Fruit fly (Drosophila melanogaster) whole organism, embryonic: ENCODE data around the gene wit.

Source experiments
- Ada2b ChIP-seq: fragments of 200-800 bp; sonication (Bioruptor generic); IDR thresholded peaks from 2 replicates; pipeline ENCODE4 v1.3.6; 2022; ENCODE audit warnings: missing biosample characterization, missing genetic modification characterization
- Atf6 ChIP-seq: fragments of 200-800 bp; sonication (Bioruptor generic); IDR thresholded peaks from 2 replicates; pipeline ENCODE4 v1.3.6; 2022; ENCODE audit warnings: missing biosample characterization, missing genetic modification characterization
- BEAF-32 ChIP-seq: fragments of 200-800 bp; sonication (Bioruptor generic); optimal IDR thresholded peaks from 3 replicates; lab custom pipeline; 2017; ENCODE audit warnings: missing biosample characterization, missing genetic modification characterization, mild to moderate bottlenecking, moderate library complexity, missing genetic modification reagents
- CG10431 ChIP-seq: fragments of 200-800 bp; sonication (Bioruptor generic); optimal IDR thresholded peaks from 3 replicates; lab custom pipeline; 2018; ENCODE audit warnings: missing biosample characterization, mild to moderate bottlenecking, missing genetic modification characterization
- CG10979 ChIP-seq: fragments of 200-800 bp; sonication (Bioruptor generic); optimal IDR thresholded peaks from 2 replicates; lab custom pipeline; 2018; ENCODE audit warnings: missing biosample characterization, mild to moderate bottlenecking, missing genetic modification characterization, moderate library complexity
- CG11560 ChIP-seq: fragments of 200-800 bp; sonication (Bioruptor generic); IDR thresholded peaks from 3 replicates; pipeline ENCODE4 v1.3.6; 2022; ENCODE audit warnings: missing biosample characterization, missing genetic modification characterization
- CG11723 ChIP-seq: fragments of 200-800 bp; sonication (Bioruptor generic); optimal IDR thresholded peaks from 2 replicates; lab custom pipeline; 2017; ENCODE audit warnings: missing biosample characterization, mild to moderate bottlenecking, missing genetic modification characterization
- CG12391 ChIP-seq: fragments of 200-800 bp; sonication (Bioruptor generic); optimal IDR thresholded peaks from 3 replicates; lab custom pipeline; 2018; ENCODE audit warnings: missing biosample characterization, mild to moderate bottlenecking, missing genetic modification characterization, moderate library complexity
- CG13775 ChIP-seq: fragments of 200-800 bp; sonication (Bioruptor generic); optimal IDR thresholded peaks from 3 replicates; lab custom pipeline; 2017; ENCODE audit warnings: missing biosample characterization, mild to moderate bottlenecking, missing genetic modification characterization
- CG14441 ChIP-seq: fragments of 200-800 bp; sonication (Bioruptor generic); IDR thresholded peaks from 2 replicates; pipeline ENCODE4 v1.3.6; 2022; ENCODE audit warnings: missing biosample characterization, missing genetic modification characterization
- CG14667 ChIP-seq: fragments of 200-800 bp; sonication (Bioruptor generic); IDR thresholded peaks from 2 replicates; pipeline ENCODE4 v1.3.6; 2022; ENCODE audit warnings: missing biosample characterization, missing genetic modification characterization
- CG15601 ChIP-seq: fragments of 200-800 bp; sonication (Bioruptor generic); optimal IDR thresholded peaks from 3 replicates; lab custom pipeline; 2019; ENCODE audit warnings: missing biosample characterization, mild to moderate bottlenecking, missing genetic modification characterization, moderate library complexity
- CG16813 ChIP-seq: fragments of 200-800 bp; sonication (Bioruptor generic); IDR thresholded peaks from 3 replicates; pipeline ENCODE4 v1.3.6; 2022; ENCODE audit warnings: missing biosample characterization, missing genetic modification characterization; ENCODE audit not compliant: partially characterized antibody
- CG1792 ChIP-seq: fragments of 200-800 bp; sonication (Bioruptor generic); optimal IDR thresholded peaks from 2 replicates; lab custom pipeline; 2016; ENCODE audit warnings: missing biosample characterization, missing genetic modification characterization
- CG30403 ChIP-seq: fragments of 200-800 bp; sonication (Bioruptor generic); optimal IDR thresholded peaks from 3 replicates; lab custom pipeline; 2016; ENCODE audit warnings: missing biosample characterization, missing genetic modification characterization
- CG3065 ChIP-seq: fragments of 200-800 bp; sonication (Bioruptor generic); optimal IDR thresholded peaks from 2 replicates; lab custom pipeline; 2016; ENCODE audit warnings: missing biosample characterization, missing genetic modification characterization
- CG32772 ChIP-seq: fragments of 200-800 bp; sonication (Bioruptor generic); IDR thresholded peaks from 2 replicates; pipeline ENCODE4 v1.3.6; 2022; ENCODE audit warnings: missing biosample characterization, missing genetic modification characterization
- CG3847 ChIP-seq: fragments of 200-800 bp; sonication (Bioruptor generic); IDR thresholded peaks from 2 replicates; pipeline ENCODE4 v1.3.6; 2022; ENCODE audit warnings: missing biosample characterization, missing genetic modification characterization
- CG4730 ChIP-seq: fragments of 200-800 bp; sonication (Bioruptor generic); IDR thresholded peaks from 2 replicates; pipeline ENCODE4 v1.3.6; 2022; ENCODE audit warnings: missing biosample characterization, missing genetic modification characterization
- CG6254 ChIP-seq: fragments of 200-800 bp; sonication (Bioruptor generic); optimal IDR thresholded peaks from 3 replicates; lab custom pipeline; 2017; ENCODE audit warnings: mild to moderate bottlenecking, missing biosample characterization, missing genetic modification reagents, missing genetic modification characterization
- CG6813 ChIP-seq: fragments of 200-800 bp; sonication (Bioruptor generic); optimal IDR thresholded peaks from 2 replicates; lab custom pipeline; 2017; ENCODE audit warnings: missing biosample characterization, missing genetic modification characterization, mild to moderate bottlenecking, moderate library complexity, missing genetic modification reagents
- CG7786 ChIP-seq: fragments of 200-800 bp; sonication (Bioruptor generic); optimal IDR thresholded peaks from 2 replicates; lab custom pipeline; 2016; ENCODE audit warnings: missing biosample characterization, missing genetic modification characterization
- CG9437 ChIP-seq: fragments of 200-800 bp; sonication (Bioruptor generic); optimal IDR thresholded peaks from 2 replicates; lab custom pipeline; 2018; ENCODE audit warnings: missing biosample characterization, mild to moderate bottlenecking, missing genetic modification characterization
- D ChIP-seq, 2 experiments: fragments of 200-800 bp in 1 of 2; fragments of >200 bp in 1 of 2; sonication (Bioruptor generic) in 1 of 2; optimal IDR thresholded peaks; 2 replicates in 1 of 2; 3 replicates in 1 of 2; lab custom pipeline; 2017; ENCODE audit warnings: mild to moderate bottlenecking in 1 of 2, missing biosample characterization in 1 of 2, missing genetic modification characterization in 1 of 2, missing genetic modification reagents in 1 of 2
- Dp ChIP-seq: fragments of 200-800 bp; sonication (Bioruptor generic); optimal IDR thresholded peaks from 2 replicates; lab custom pipeline; 2018; ENCODE audit warnings: missing biosample characterization, mild to moderate bottlenecking, missing genetic modification characterization, moderate library complexity
- HLHmδ ChIP-seq: fragments of 200-800 bp; sonication (Bioruptor generic); optimal IDR thresholded peaks from 2 replicates; lab custom pipeline; 2018; ENCODE audit warnings: missing biosample characterization, mild to moderate bottlenecking, missing genetic modification characterization, moderate library complexity
- Max ChIP-seq: fragments of 200-800 bp; sonication (Bioruptor generic); optimal IDR thresholded peaks from 2 replicates; lab custom pipeline; 2016; ENCODE audit warnings: missing biosample characterization, mild to moderate bottlenecking, missing genetic modification characterization
- Myb ChIP-seq: fragments of 200-800 bp; sonication (Bioruptor generic); optimal IDR thresholded peaks from 2 replicates; lab custom pipeline; 2016; ENCODE audit warnings: missing biosample characterization, missing genetic modification characterization
- NC2α ChIP-seq: fragments of 200-800 bp; sonication (Bioruptor generic); optimal IDR thresholded peaks from 2 replicates; lab custom pipeline; 2016; ENCODE audit warnings: missing biosample characterization, missing genetic modification characterization
- NFAT ChIP-seq: fragments of 200-800 bp; sonication (Bioruptor generic); IDR thresholded peaks from 2 replicates; pipeline ENCODE4 v1.3.6; 2022; ENCODE audit warnings: missing biosample characterization, missing genetic modification characterization
- Nf-YA ChIP-seq: fragments of 200-800 bp; sonication (Bioruptor generic); IDR thresholded peaks from 2 replicates; pipeline ENCODE4 v1.3.6; 2022; ENCODE audit warnings: missing biosample characterization, missing genetic modification characterization
- Opbp ChIP-seq: fragments of 200-800 bp; sonication (Bioruptor generic); IDR thresholded peaks from 3 replicates; pipeline ENCODE4 v1.3.6; 2022; ENCODE audit warnings: missing biosample characterization, missing genetic modification characterization; ENCODE audit not compliant: partially characterized antibody
- Sox102F ChIP-seq: fragments of 200-800 bp; sonication (Bioruptor generic); optimal IDR thresholded peaks from 2 replicates; lab custom pipeline; 2018; ENCODE audit warnings: missing biosample characterization, mild to moderate bottlenecking, missing genetic modification characterization, moderate library complexity
- abd-A ChIP-seq: fragments of 200-800 bp; sonication (Bioruptor generic); optimal IDR thresholded peaks from 3 replicates; lab custom pipeline; 2019; ENCODE audit warnings: missing biosample characterization, mild to moderate bottlenecking, missing genetic modification characterization, moderate library complexity
- aop ChIP-seq: fragments of 200-800 bp; sonication (Bioruptor generic); IDR thresholded peaks from 2 replicates; pipeline ENCODE4 v1.3.6; 2022; ENCODE audit warnings: missing biosample characterization, missing genetic modification characterization
- bsh ChIP-seq, 2 experiments: fragments of 200-800 bp; sonication (Bioruptor generic); optimal IDR thresholded peaks; 2 replicates each; lab custom pipeline; 2017 to 2018; ENCODE audit warnings: mild to moderate bottlenecking in 2 of 2, missing biosample characterization in 2 of 2, missing genetic modification characterization in 2 of 2, moderate library complexity in 1 of 2
- cg ChIP-seq: fragments of 200-800 bp; sonication (Bioruptor generic); optimal IDR thresholded peaks from 3 replicates; lab custom pipeline; 2019; ENCODE audit warnings: missing biosample characterization, mild to moderate bottlenecking, missing genetic modification characterization, moderate library complexity
- crol ChIP-seq: fragments of 200-800 bp; sonication (Bioruptor generic); IDR thresholded peaks from 2 replicates; pipeline ENCODE4 v1.3.6; 2022; ENCODE audit warnings: missing biosample characterization, missing genetic modification characterization
- dm ChIP-seq: fragments of 200-800 bp; sonication (Bioruptor generic); optimal IDR thresholded peaks from 3 replicates; lab custom pipeline; 2016; ENCODE audit warnings: missing biosample characterization, missing genetic modification characterization
- hkb ChIP-seq, 2 experiments: fragments of 200-800 bp in 1 of 2; fragments of >200 bp in 1 of 2; sonication (Bioruptor generic) in 1 of 2; IDR thresholded peaks in 1 of 2; optimal IDR thresholded peaks in 1 of 2; 2 replicates each; pipeline versions ENCODE4 v1.3.6 to Lab custom; 2017 to 2022; ENCODE audit warnings: missing biosample characterization in 1 of 2, missing genetic modification characterization in 1 of 2
- oc ChIP-seq: fragments of 200-800 bp; sonication (Bioruptor generic); optimal IDR thresholded peaks from 2 replicates; lab custom pipeline; 2018; ENCODE audit warnings: missing biosample characterization, mild to moderate bottlenecking, missing genetic modification characterization, moderate library complexity
- otp ChIP-seq: fragments of 200-800 bp; sonication (Bioruptor generic); IDR thresholded peaks from 3 replicates; pipeline ENCODE4, ENCODE4 v1.3.6; 2022; ENCODE audit warnings: missing biosample characterization, missing genetic modification characterization
- pnt ChIP-seq: fragments of 200-800 bp; sonication (Bioruptor generic); optimal IDR thresholded peaks from 3 replicates; lab custom pipeline; 2016; ENCODE audit warnings: missing biosample characterization, missing genetic modification characterization
- repo ChIP-seq: fragments of 200-800 bp; sonication (Bioruptor generic); optimal IDR thresholded peaks from 2 replicates; lab custom pipeline; 2016; ENCODE audit warnings: missing biosample characterization, missing genetic modification characterization
- slou ChIP-seq: fragments of 200-800 bp; sonication (Bioruptor generic); optimal IDR thresholded peaks from 3 replicates; lab custom pipeline; 2016; ENCODE audit warnings: missing biosample characterization, missing genetic modification characterization
- slp2 ChIP-seq: fragments of 200-800 bp; sonication (Bioruptor generic); optimal IDR thresholded peaks from 2 replicates; lab custom pipeline; 2016; ENCODE audit warnings: missing biosample characterization, missing genetic modification characterization
- stwl ChIP-seq: fragments of 200-800 bp; sonication (Bioruptor generic); optimal IDR thresholded peaks from 3 replicates; lab custom pipeline; 2018; ENCODE audit warnings: missing biosample characterization, mild to moderate bottlenecking, missing genetic modification characterization, moderate library complexity
- wek ChIP-seq: fragments of 200-800 bp; sonication (Bioruptor generic); optimal IDR thresholded peaks from 3 replicates; lab custom pipeline; 2018; ENCODE audit warnings: missing biosample characterization, mild to moderate bottlenecking, missing genetic modification characterization, moderate library complexity

Gene wit

dm6 chr3L:4070221-4070995 lies 1.1 kb downstream of the wit start (continued):
- TF ChIP-seq slou (GFP tag; lab: Kevin White, UChicago) (peak; percentile 83), cg (GFP tag; lab: Kevin White, UChicago) (no peak), aop (GFP tag; lab: Robert Waterston, UW) (peak; percentile 70; the same call in 1 of the 2 replicates), otp (GFP tag; lab: Robert Waterston, UW) (peak; percentile 93), stwl (tag; lab: Kevin White, UChicago) (no peak), Dp (GFP tag; lab: Kevin White, UChicago) (no peak), CG7786 (GFP tag; lab: Kevin White, UChicago) (peak; percentile 93), oc (peak; percentile 90), NC2α (GFP tag; lab: Kevin White, UChicago) (peak; percentile 72), slp2 (GFP tag; lab: Kevin White, UChicago) (peak; percentile 87), CG9437 (GFP tag; lab: Kevin White, UChicago) (peak; percentile 72), Opbp (no peak), CG6813 (GFP tag; lab: Kevin White, UChicago) (peak; percentile 70), CG14441 (peak; percentile 90), CG1792 (GFP tag; lab: Kevin White, UChicago) (peak; percentile 86), CG4730 (GFP tag; lab: Robert Waterston, UW) (peak; percentile 90), CG11560 (peak; percentile 82), CG6254 (peak; percentile 54), CG30403 (GFP tag; lab: Kevin White, UChicago) (peak; percentile 89), bsh (GFP tag; optimal IDR thresholded peaks at IDR 0.05; lab: Kevin White, UChicago) (peak; percentile 88 to 91), abd-A (tag; lab: Kevin White, UChicago) (no peak), CG3065 (peak; percentile 65), CG3847 (GFP tag; lab: Robert Waterston, UW) (peak; percentile 92), Max (peak; percentile 67), CG11723 (GFP tag; lab: Kevin White, UChicago) (peak; percentile 49), Myb (peak; percentile 68), CG13775 (GFP tag; lab: Kevin White, UChicago) (peak; percentile 70), CG10979 (tag; lab: Kevin White, UChicago) (peak; percentile 70), CG10431 (GFP tag; lab: Kevin White, UChicago) (peak; percentile 22), CG12391 (tag; lab: Kevin White, UChicago) (peak; percentile 77), CG14667 (peak; percentile 89), HLHmδ (GFP tag; lab: Kevin White, UChicago) (no peak), dm (peak; percentile 85), crol (GFP tag; lab: Robert Waterston, UW) (peak; percentile 88), Atf6 (GFP tag; lab: Robert Waterston, UW) (peak; percentile 95), CG15601 (tag; lab: Kevin White, UChicago) (peak; percentile 64), hkb (optimal IDR thresholded peaks at IDR 0.05; lab: Kevin White, UChicago) (no peak), hkb (GFP tag; IDR thresholded peaks at IDR 0.05; lab: Robert Waterston, UW) (peak; percentile 94), pnt (GFP tag; lab: Kevin White, UChicago) (peak; percentile 84), NFAT (peak; percentile 87), D (optimal IDR thresholded peaks at IDR 0.05; lab: Kevin White, UChicago) (no peak), D (GFP tag; optimal IDR thresholded peaks at IDR 0.05; lab: Kevin White, UChicago) (peak; percentile 59), repo (GFP tag; lab: Kevin White, UChicago) (peak; percentile 76), Nf-YA (GFP tag; lab: Robert Waterston, UW) (peak; percentile 91), wek (GFP tag; lab: Kevin White, UChicago) (peak; percentile 22), Sox102F (GFP tag; lab: Kevin White, UChicago) (peak; percentile 94), CG32772 (GFP tag; lab: Robert Waterston, UW) (peak; percentile 93), Ada2b (GFP tag; lab: Robert Waterston, UW) (peak; percentile 95), CG16813 (GFP tag; lab: Robert Waterston, UW) (no peak), BEAF-32 (GFP tag; lab: Kevin White, UChicago) (no peak)
